Worm (Caenorhabditis elegans): Measurements from ENCODE around the gene acs-11.

acs-11 gene

ce11 chrII:4737348-4737747 lies 4.6 kb upstream of the acs-11 start, which contains the start of gene ctsa-1.1:
ctsa-1.1 (plus strand) TSS chrII:4737648.
- no peak for TF ChIP-seq mep-1 (tag; optimal IDR thresholded peaks at IDR 0.05)
- no peak for TF ChIP-seq lin-13 (tag; optimal IDR thresholded peaks at IDR 0.05)
- no peak for TF ChIP-seq ces-1 (GFP tag; optimal IDR thresholded peaks at IDR 0.05)

ce11 chrII:4739984-4740462 lies 1.9 kb upstream of the acs-11 start, which contains the start of gene eas-1:
eas-1 (plus strand) TSS chrII:4740412.
- TF ChIP-seq sptf-1 (tag; optimal IDR thresholded peaks at IDR 0.05): peak; percentile 43
- no peak for TF ChIP-seq cnd-1 (tag; optimal IDR thresholded peaks at IDR 0.05)
- TF ChIP-seq mls-2 (tag; optimal IDR thresholded peaks at IDR 0.05): peak; percentile 31
- no peak for TF ChIP-seq ham-2 (GFP tag; optimal IDR thresholded peaks at IDR 0.05)
- TF ChIP-seq pha-4 (tag; optimal IDR thresholded peaks at IDR 0.05): peak; percentile 46
- no peak for TF ChIP-seq zip-8 (tag; optimal IDR thresholded peaks at IDR 0.05)
- TF ChIP-seq unc-62 (GFP tag; optimal IDR thresholded peaks at IDR 0.05): no peak
- TF ChIP-seq ceh-39 (tag; optimal IDR thresholded peaks at IDR 0.05): no peak
- TF ChIP-seq elt-1 (tag; optimal IDR thresholded peaks at IDR 0.05; ENCODE audit: borderline replicate concordance, insufficient read depth): no peak
- TF ChIP-seq hlh-1 (tag; optimal IDR thresholded peaks at IDR 0.05): no peak
- no peak for TF ChIP-seq unc-120 (tag; optimal IDR thresholded peaks at IDR 0.05; ENCODE audit: poor library complexity, severe bottlenecking)
- TF ChIP-seq nhr-28 (tag; optimal IDR thresholded peaks at IDR 0.05): no peak
- TF ChIP-seq elt-3 (tag; optimal IDR thresholded peaks at IDR 0.05): no peak
- TF ChIP-seq lin-13 (tag; optimal IDR thresholded peaks at IDR 0.05): peak; percentile 38
- TF ChIP-seq drap-1 (GFP tag; optimal IDR thresholded peaks at IDR 0.05): peak; percentile 18
- TF ChIP-seq lsy-2 (tag; optimal IDR thresholded peaks at IDR 0.05): peak; percentile 64
- TF ChIP-seq flh-1 (GFP tag; optimal IDR thresholded peaks at IDR 0.05): no peak
- no peak for TF ChIP-seq sem-2 (GFP tag; optimal IDR thresholded peaks at IDR 0.05)
- peak; percentile 25 for TF ChIP-seq lin-32 (GFP tag; optimal IDR thresholded peaks at IDR 0.05)
- peak; percentile 12 for TF ChIP-seq ces-1 (GFP tag; optimal IDR thresholded peaks at IDR 0.05)
- peak; percentile 45 for TF ChIP-seq nhr-237 (tag; optimal IDR thresholded peaks at IDR 0.05)
- no peak for TF ChIP-seq nhr-2 (tag; optimal IDR thresholded peaks at IDR 0.05)
- no peak for TF ChIP-seq bed-3 (GFP tag; optimal IDR thresholded peaks at IDR 0.05)
- peak; percentile 68 for TF ChIP-seq mep-1 (tag; optimal IDR thresholded peaks at IDR 0.05)

DNA sequence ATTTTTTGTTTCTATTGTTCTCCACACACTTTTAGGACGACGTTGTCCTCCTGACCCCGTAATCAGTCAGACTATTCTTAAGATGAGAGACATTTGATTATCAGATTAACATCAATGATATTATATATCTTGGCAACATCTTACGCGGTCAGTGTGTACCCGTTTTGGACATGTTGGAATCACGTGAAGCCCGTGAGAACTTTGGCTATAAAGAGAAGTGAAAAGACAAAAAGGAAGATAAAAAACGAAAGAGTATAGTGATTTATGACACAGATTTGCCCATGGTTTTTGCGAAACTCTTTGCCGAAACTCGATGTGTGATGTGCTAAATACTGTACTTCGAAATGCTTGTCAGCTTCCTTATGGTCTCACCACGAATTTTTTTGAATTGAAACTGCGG lies 3.3 kb downstream of the acs-11 start:
- no peak for TF ChIP-seq snpc-4 (tag; optimal IDR thresholded peaks at IDR 0.05)
- TF ChIP-seq lsy-2 (tag; optimal IDR thresholded peaks at IDR 0.05): no peak
- no peak for TF ChIP-seq blmp-1 (tag; optimal IDR thresholded peaks at IDR 0.05)
- peak; percentile 25 for TF ChIP-seq elt-3 (tag; optimal IDR thresholded peaks at IDR 0.05)
- no peak for TF ChIP-seq unc-39 (tag; optimal IDR thresholded peaks at IDR 0.05)
- peak; percentile 29 for TF ChIP-seq elt-1 (tag; optimal IDR thresholded peaks at IDR 0.05; ENCODE audit: borderline replicate concordance, insufficient read depth)
- TF ChIP-seq nhr-237 (tag; optimal IDR thresholded peaks at IDR 0.05): no peak

- TF ChIP-seq cnd-1 (tag; optimal IDR thresholded peaks at IDR 0.05) (no peak), elt-3 (tag; optimal IDR thresholded peaks at IDR 0.05) (no peak), bed-3 (GFP tag; optimal IDR thresholded peaks at IDR 0.05) (no peak), drap-1 (GFP tag; optimal IDR thresholded peaks at IDR 0.05) (no peak), sem-2 (GFP tag; optimal IDR thresholded peaks at IDR 0.05) (no peak), ceh-43 (GFP tag; optimal IDR thresholded peaks at IDR 0.05) (no peak)
Measured at ce11 chrII:4747063-4747462, 5.1 kb downstream of the acs-11 start.

DNA sequence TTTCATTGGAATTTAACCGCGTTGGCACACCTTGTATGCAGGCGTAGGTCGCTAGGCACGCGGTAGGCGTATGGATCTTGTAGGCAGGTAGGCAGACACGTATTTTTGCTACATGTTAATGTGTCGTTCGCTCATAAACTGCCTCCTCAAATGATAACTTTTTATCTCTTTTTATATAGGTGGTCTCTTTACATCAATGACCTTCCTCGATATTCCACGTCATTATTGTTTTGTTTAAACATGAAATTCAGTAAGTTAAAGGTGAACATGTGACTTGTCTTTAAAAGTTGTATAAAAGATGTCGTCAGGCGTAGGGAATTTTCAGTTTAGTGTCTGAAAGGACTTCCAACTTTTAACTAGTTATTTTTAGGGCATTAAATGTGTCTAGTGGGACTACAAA lies 5.8 kb downstream of the acs-11 start:
- TF ChIP-seq nhr-2 (tag; optimal IDR thresholded peaks at IDR 0.05) (no peak), ztf-11 (tag; optimal IDR thresholded peaks at IDR 0.05) (no peak), snpc-4 (tag; optimal IDR thresholded peaks at IDR 0.05) (no peak)

ce11 chrII:4748374-4748773 lies 6.4 kb downstream of the acs-11 start:
- TF ChIP-seq elt-1 (tag; optimal IDR thresholded peaks at IDR 0.05; ENCODE audit: borderline replicate concordance, insufficient read depth) (no peak), blmp-1 (tag; optimal IDR thresholded peaks at IDR 0.05) (no peak), tbx-8 (GFP tag; optimal IDR thresholded peaks at IDR 0.05) (no peak), unc-39 (tag; optimal IDR thresholded peaks at IDR 0.05) (no peak), snpc-4 (tag; optimal IDR thresholded peaks at IDR 0.05) (no peak), nhr-237 (tag; optimal IDR thresholded peaks at IDR 0.05) (no peak), cnd-1 (tag; optimal IDR thresholded peaks at IDR 0.05) (no peak), mab-5 (tag; optimal IDR thresholded peaks at IDR 0.05) (no peak), sptf-1 (tag; optimal IDR thresholded peaks at IDR 0.05) (no peak), ces-1 (GFP tag; optimal IDR thresholded peaks at IDR 0.05) (no peak), pha-4 (tag; optimal IDR thresholded peaks at IDR 0.05) (no peak), ham-2 (GFP tag; optimal IDR thresholded peaks at IDR 0.05) (no peak), bed-3 (GFP tag; optimal IDR thresholded peaks at IDR 0.05) (no peak), elt-3 (tag; optimal IDR thresholded peaks at IDR 0.05) (no peak)

All from whole organism, mixed stage, embryonic.